Worm (Caenorhabditis elegans) whole organism, L3 larva: ENCODE results near the gene Y76A2B.4.

ENCODE experiments used
- ceh-82 ChIP-seq: fragments of 150-350 bp; optimal IDR thresholded peaks from 2 replicates; lab custom pipeline; 2014; ENCODE audit warnings: missing biosample characterization, missing genetic modification characterization
- egl-27 ChIP-seq: sonication (generic microtip); optimal IDR thresholded peaks from 4 replicates; lab custom pipeline; 2017; ENCODE audit warnings: missing biosample characterization, missing genetic modification reagents, missing genetic modification characterization
- elt-1 ChIP-seq: fragments of 150-350 bp; optimal IDR thresholded peaks from 2 replicates; lab custom pipeline; 2014; ENCODE audit warnings: missing biosample characterization, missing genetic modification characterization
- fos-1 ChIP-seq: fragments of 150-350 bp; optimal IDR thresholded peaks from 2 replicates; lab custom pipeline; 2014; ENCODE audit warnings: missing biosample characterization, missing genetic modification characterization
- hmg-11 ChIP-seq: sonication (generic microtip); optimal IDR thresholded peaks from 2 replicates; lab custom pipeline; 2016; ENCODE audit warnings: missing genetic modification characterization, missing compliant biosample characterization
- jun-1 ChIP-seq: fragments of 150-350 bp; optimal IDR thresholded peaks from 2 replicates; lab custom pipeline; 2014; ENCODE audit warnings: missing biosample characterization, missing genetic modification reagents, missing genetic modification characterization
- nhr-237 ChIP-seq: fragments of 150-350 bp; optimal IDR thresholded peaks from 2 replicates; lab custom pipeline; 2014; ENCODE audit warnings: missing biosample characterization, missing genetic modification characterization
- pha-4 ChIP-seq: fragments of 150-350 bp; optimal IDR thresholded peaks from 2 replicates; lab custom pipeline; 2014; ENCODE audit warnings: missing biosample characterization, missing genetic modification reagents, missing genetic modification characterization
- zag-1 ChIP-seq: fragments of 150-350 bp; optimal IDR thresholded peaks from 2 replicates; lab custom pipeline; 2014; ENCODE audit warnings: missing biosample characterization, missing genetic modification characterization

DNA sequence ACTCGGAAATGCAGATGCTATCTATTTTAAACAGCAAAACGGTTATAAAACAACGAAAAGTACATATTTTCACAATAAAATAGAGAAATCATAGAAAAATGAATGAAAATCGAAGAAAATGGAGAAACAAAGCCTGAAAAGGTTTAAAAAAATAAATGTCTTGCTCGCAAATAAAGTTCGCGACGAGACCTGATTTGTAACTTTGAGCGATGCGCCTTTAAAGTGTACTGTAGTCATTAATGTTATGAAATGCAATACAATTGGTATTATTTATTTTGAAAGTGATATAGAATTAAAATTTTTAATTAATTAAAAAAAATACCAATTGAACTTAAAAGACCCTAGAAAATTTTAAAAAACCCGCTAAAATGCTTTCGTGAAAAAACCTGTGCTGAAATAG is 14.7 kb upstream of the Y76A2B.4 start:
- TF ChIP-seq fos-1, result no peak
- no peak for TF ChIP-seq nhr-237
- no peak for TF ChIP-seq zag-1 (tag; lab: Kevin White, UChicago)
- TF ChIP-seq pha-4, result no peak
- TF ChIP-seq egl-27 (tag; lab: Kevin White, UChicago), result no peak
- TF ChIP-seq ceh-82 (tag; lab: Kevin White, UChicago), result no peak
- TF ChIP-seq hmg-11, result no peak
- no peak for TF ChIP-seq elt-1 (tag; lab: Kevin White, UChicago)
- TF ChIP-seq jun-1 (tag; lab: Kevin White, UChicago), result no peak
